Fruit fly (Drosophila melanogaster) whole organism, prepupa: ENCODE data around the gene eIF4E6.

Experiments used
- Blimp-1 ChIP-seq: fragments of 200-800 bp; sonication (Bioruptor generic); optimal IDR thresholded peaks from 3 replicates; lab custom pipeline; 2017; ENCODE audit warnings: missing biosample characterization, missing genetic modification characterization, mild to moderate bottlenecking, moderate library complexity, missing genetic modification reagents
- CG16779 ChIP-seq: fragments of 200-800 bp; sonication (Bioruptor generic); optimal IDR thresholded peaks from 3 replicates; lab custom pipeline; 2017; ENCODE audit warnings: missing biosample characterization, mild to moderate bottlenecking, missing genetic modification characterization
- CG6163 ChIP-seq: fragments of 200-800 bp; sonication (Bioruptor generic); IDR thresholded peaks from 3 replicates; pipeline ENCODE4 v1.3.6; 2022; ENCODE audit warnings: missing biosample characterization, missing genetic modification characterization
- CG6276 ChIP-seq: fragments of 200-800 bp; sonication (Bioruptor generic); optimal IDR thresholded peaks from 2 replicates; lab custom pipeline; 2017; ENCODE audit warnings: missing biosample characterization, mild to moderate bottlenecking, missing genetic modification characterization
- CG6854 ChIP-seq: fragments of 200-800 bp; sonication (Bioruptor generic); optimal IDR thresholded peaks from 2 replicates; lab custom pipeline; 2017; ENCODE audit warnings: missing biosample characterization, mild to moderate bottlenecking, missing genetic modification characterization
- CG7368 ChIP-seq: fragments of 200-800 bp; sonication (Bioruptor generic); optimal IDR thresholded peaks from 3 replicates; lab custom pipeline; 2016; ENCODE audit warnings: missing biosample characterization, missing genetic modification characterization
- Eip78C ChIP-seq: fragments of 200-800 bp; sonication (Bioruptor generic); peaks from one replicate; lab custom pipeline; 2016; ENCODE audit warnings: missing biosample characterization, missing genetic modification characterization
- Gug ChIP-seq: fragments of 200-800 bp; sonication (Bioruptor generic); IDR thresholded peaks from 2 replicates; pipeline ENCODE4 v1.3.6; 2022; ENCODE audit warnings: missing biosample characterization, missing genetic modification characterization
- Hr39 ChIP-seq: fragments of 200-800 bp; sonication (Bioruptor generic); optimal IDR thresholded peaks from 2 replicates; lab custom pipeline; 2016; ENCODE audit warnings: missing biosample characterization, missing genetic modification characterization
- achi ChIP-seq: fragments of 200-800 bp; sonication (Bioruptor generic); optimal IDR thresholded peaks from 3 replicates; lab custom pipeline; 2016; ENCODE audit warnings: missing biosample characterization, missing genetic modification characterization
- acj6 ChIP-seq: fragments of 200-800 bp; sonication (Bioruptor generic); optimal IDR thresholded peaks from 3 replicates; lab custom pipeline; 2016; ENCODE audit warnings: missing biosample characterization, missing genetic modification characterization
- cyc ChIP-seq: fragments of 200-800 bp; sonication (Bioruptor generic); optimal IDR thresholded peaks from 3 replicates; lab custom pipeline; 2016; ENCODE audit warnings: missing biosample characterization, missing genetic modification characterization
- lz ChIP-seq: fragments of 200-800 bp; sonication (Bioruptor generic); optimal IDR thresholded peaks from 3 replicates; lab custom pipeline; 2016; ENCODE audit warnings: missing biosample characterization, missing genetic modification characterization

- TF ChIP-seq Hr39 (GFP tag; lab: Kevin White, UChicago) (peak; percentile 58), CG16779 (tag; lab: Kevin White, UChicago) (no peak), CG6276 (GFP tag; lab: Kevin White, UChicago) (peak; percentile 35), Gug (GFP tag; lab: Robert Waterston, UW) (no peak), Blimp-1 (GFP tag; lab: Kevin White, UChicago) (peak; percentile 9), CG7368 (peak; percentile 28), lz (peak; percentile 78), CG6854 (GFP tag; lab: Kevin White, UChicago) (no peak), achi (peak; percentile 73), acj6 (GFP tag; lab: Kevin White, UChicago) (peak; percentile 58), cyc (GFP tag; lab: Kevin White, UChicago) (peak; percentile 50), Eip78C (peak; percentile 91), CG6163 (GFP tag; lab: Robert Waterston, UW) (no peak)
These were observed 36.4 kb upstream of the eIF4E6 start for dm6 chr3R:29063207-29063920.
